Worm (Caenorhabditis elegans) whole organism, mixed stage, embryonic: ENCODE data around the gene cfap-20.

ENCODE experiments used
- M03D4.4 ChIP-seq: sonication (generic microtip); optimal IDR thresholded peaks from 2 replicates; lab custom pipeline; 2017; ENCODE audit warnings: mild to moderate bottlenecking, missing genetic modification characterization, missing compliant biosample characterization
- bed-3 ChIP-seq: fragments of 200-800 bp; sonication (Bioruptor generic); optimal IDR thresholded peaks from 3 replicates; lab custom pipeline; 2018; ENCODE audit warnings: mild to moderate bottlenecking, missing genetic modification characterization, moderate library complexity, missing compliant biosample characterization
- blmp-1 ChIP-seq: fragments of 150-350 bp; optimal IDR thresholded peaks from 2 replicates; lab custom pipeline; 2014; ENCODE audit warnings: missing biosample characterization, missing genetic modification characterization
- ceh-39 ChIP-seq: fragments of 150-350 bp; optimal IDR thresholded peaks from 2 replicates; lab custom pipeline; 2014; ENCODE audit warnings: missing biosample characterization, missing genetic modification characterization
- ceh-43 ChIP-seq: fragments of 200-800 bp; sonication (Bioruptor generic); optimal IDR thresholded peaks from 2 replicates; lab custom pipeline; 2018; ENCODE audit warnings: mild to moderate bottlenecking, missing genetic modification characterization, moderate library complexity, missing compliant biosample characterization
- ceh-83 ChIP-seq: fragments of 200-800 bp; sonication (Bioruptor generic); optimal IDR thresholded peaks from 2 replicates; lab custom pipeline; 2018; ENCODE audit warnings: mild to moderate bottlenecking, missing genetic modification characterization, missing compliant biosample characterization
- ces-1 ChIP-seq: fragments of 150-350 bp; optimal IDR thresholded peaks from 2 replicates; lab custom pipeline; 2014; ENCODE audit warnings: missing biosample characterization, missing genetic modification reagents, missing genetic modification characterization
- cnd-1 ChIP-seq: fragments of 200-800 bp; sonication (Bioruptor generic); optimal IDR thresholded peaks from 2 replicates; lab custom pipeline; 2018; ENCODE audit warnings: mild to moderate bottlenecking, missing genetic modification characterization, missing compliant biosample characterization
- drap-1 ChIP-seq: fragments of 200-800 bp; sonication (Bioruptor generic); optimal IDR thresholded peaks from 3 replicates; lab custom pipeline; 2018; ENCODE audit warnings: mild to moderate bottlenecking, missing genetic modification characterization, missing compliant biosample characterization
- elt-1 ChIP-seq: sonication (generic microtip); optimal IDR thresholded peaks from 2 replicates; lab custom pipeline; 2017; ENCODE audit warnings: missing genetic modification characterization, mild to moderate bottlenecking, missing compliant biosample characterization, antibody characterized with exemption, moderate library complexity, borderline replicate concordance; ENCODE audit not compliant: insufficient read depth
- elt-3 ChIP-seq: fragments of 150-350 bp; optimal IDR thresholded peaks from 2 replicates; lab custom pipeline; 2014; ENCODE audit warnings: missing biosample characterization, missing genetic modification characterization
- flh-1 ChIP-seq: fragments of 200-800 bp; sonication (Bioruptor generic); optimal IDR thresholded peaks from 2 replicates; lab custom pipeline; 2018; ENCODE audit warnings: mild to moderate bottlenecking, missing genetic modification characterization, moderate library complexity, missing compliant biosample characterization
- ham-2 ChIP-seq: fragments of 200-800 bp; sonication (Bioruptor generic); optimal IDR thresholded peaks from 2 replicates; lab custom pipeline; 2018; ENCODE audit warnings: mild to moderate bottlenecking, missing genetic modification characterization, missing compliant biosample characterization
- hlh-1 ChIP-seq: fragments of 150-350 bp; optimal IDR thresholded peaks from 2 replicates; lab custom pipeline; 2014; ENCODE audit warnings: missing biosample characterization, missing genetic modification reagents, missing genetic modification characterization
- lin-13 ChIP-seq: fragments of 150-350 bp; optimal IDR thresholded peaks from 2 replicates; lab custom pipeline; 2014; ENCODE audit warnings: missing biosample characterization, missing genetic modification characterization
- lin-32 ChIP-seq: fragments of 200-800 bp; sonication (Bioruptor generic); optimal IDR thresholded peaks from 2 replicates; lab custom pipeline; 2018; ENCODE audit warnings: mild to moderate bottlenecking, missing genetic modification characterization, missing compliant biosample characterization
- lsy-2 ChIP-seq: fragments of 150-350 bp; optimal IDR thresholded peaks from 2 replicates; lab custom pipeline; 2014; ENCODE audit warnings: missing biosample characterization, missing genetic modification characterization
- mab-5 ChIP-seq: fragments of 150-350 bp; optimal IDR thresholded peaks from 2 replicates; lab custom pipeline; 2014; ENCODE audit warnings: missing biosample characterization, missing genetic modification characterization
- mep-1 ChIP-seq: fragments of 150-350 bp; optimal IDR thresholded peaks from 2 replicates; lab custom pipeline; 2017; ENCODE audit warnings: missing biosample characterization, missing genetic modification reagents, missing genetic modification characterization, inconsistent platforms
- mls-2 ChIP-seq: sonication (generic microtip); optimal IDR thresholded peaks from 2 replicates; lab custom pipeline; 2016; ENCODE audit warnings: mild to moderate bottlenecking, missing genetic modification characterization, moderate library complexity, missing compliant biosample characterization
- nhr-12 ChIP-seq: fragments of 150-350 bp; optimal IDR thresholded peaks from 2 replicates; lab custom pipeline; 2014; ENCODE audit warnings: missing biosample characterization, missing genetic modification characterization
- nhr-2 ChIP-seq: fragments of 150-350 bp; optimal IDR thresholded peaks from 2 replicates; lab custom pipeline; 2014; ENCODE audit warnings: missing biosample characterization, missing genetic modification characterization
- nhr-237 ChIP-seq: fragments of 150-350 bp; optimal IDR thresholded peaks from 2 replicates; lab custom pipeline; 2014; ENCODE audit warnings: missing biosample characterization, missing genetic modification characterization
- nhr-28 ChIP-seq: fragments of 150-350 bp; optimal IDR thresholded peaks from 2 replicates; lab custom pipeline; 2014; ENCODE audit warnings: missing biosample characterization, missing genetic modification characterization
- nhr-76 ChIP-seq: sonication (generic microtip); optimal IDR thresholded peaks from 2 replicates; lab custom pipeline; 2017; ENCODE audit warnings: missing biosample characterization, missing genetic modification characterization
- pha-4 ChIP-seq: fragments of 150-350 bp; optimal IDR thresholded peaks from 2 replicates; lab custom pipeline; 2018; ENCODE audit warnings: missing biosample characterization, missing genetic modification reagents, missing genetic modification characterization
- sem-2 ChIP-seq: fragments of 200-800 bp; sonication (Bioruptor generic); optimal IDR thresholded peaks from 2 replicates; lab custom pipeline; 2018; ENCODE audit warnings: mild to moderate bottlenecking, missing genetic modification characterization, missing compliant biosample characterization
- snpc-4 ChIP-seq: fragments of 150-350 bp; optimal IDR thresholded peaks from 2 replicates; lab custom pipeline; 2014; ENCODE audit warnings: missing biosample characterization, missing genetic modification characterization
- sptf-1 ChIP-seq: sonication (generic microtip); optimal IDR thresholded peaks from 2 replicates; lab custom pipeline; 2017; ENCODE audit warnings: mild to moderate bottlenecking, missing genetic modification characterization, moderate library complexity, missing compliant biosample characterization
- tbx-8 ChIP-seq: fragments of 200-800 bp; sonication (Bioruptor generic); optimal IDR thresholded peaks from 2 replicates; lab custom pipeline; 2018; ENCODE audit warnings: mild to moderate bottlenecking, missing genetic modification characterization, moderate library complexity, missing compliant biosample characterization
- unc-120 ChIP-seq: sonication (generic microtip); optimal IDR thresholded peaks from 2 replicates; lab custom pipeline; 2017; ENCODE audit warnings: missing genetic modification characterization, missing compliant biosample characterization; ENCODE audit not compliant: poor library complexity, severe bottlenecking
- unc-39 ChIP-seq: fragments of 150-350 bp; optimal IDR thresholded peaks from 2 replicates; lab custom pipeline; 2014; ENCODE audit warnings: missing biosample characterization, missing genetic modification characterization
- unc-62 ChIP-seq: fragments of 150-350 bp; optimal IDR thresholded peaks from 2 replicates; lab custom pipeline; 2014; ENCODE audit warnings: missing biosample characterization, missing genetic modification reagents, missing genetic modification characterization
- zip-8 ChIP-seq: fragments of 150-350 bp; optimal IDR thresholded peaks from 2 replicates; lab custom pipeline; 2014; ENCODE audit warnings: missing biosample characterization, missing genetic modification characterization
- ztf-11 ChIP-seq: fragments of 150-350 bp; optimal IDR thresholded peaks from 2 replicates; lab custom pipeline; 2014; ENCODE audit warnings: missing biosample characterization, missing genetic modification characterization

The cfap-20 gene

ce11 chrIII:3539499-3539898 lies 2.2 kb upstream of the cfap-20 start:
- no peak for TF ChIP-seq snpc-4 (tag; lab: Kevin White, UChicago)
- TF ChIP-seq hlh-1 (tag; lab: Kevin White, UChicago), result no peak
- TF ChIP-seq nhr-28, result no peak
- TF ChIP-seq M03D4.4 (tag; lab: Kevin White, UChicago), result no peak
- no peak for TF ChIP-seq elt-1 (tag; lab: Kevin White, UChicago)
- no peak for TF ChIP-seq sptf-1
- no peak for TF ChIP-seq nhr-237
- TF ChIP-seq nhr-2, result no peak
- no peak for TF ChIP-seq blmp-1 (tag; lab: Kevin White, UChicago)
- no peak for TF ChIP-seq cnd-1 (tag; lab: Kevin White, UChicago)
- no peak for TF ChIP-seq ham-2 (GFP tag; lab: Kevin White, UChicago)
- no peak for TF ChIP-seq lin-13 (tag; lab: Kevin White, UChicago)
- no peak for TF ChIP-seq flh-1 (GFP tag; lab: Kevin White, UChicago)
- no peak for TF ChIP-seq unc-120
- no peak for TF ChIP-seq mls-2
- no peak for TF ChIP-seq unc-62 (GFP tag; lab: Kevin White, UChicago)
- no peak for TF ChIP-seq unc-39 (tag; lab: Kevin White, UChicago)
- no peak for TF ChIP-seq mep-1
- no peak for TF ChIP-seq ceh-43 (GFP tag; lab: Kevin White, UChicago)

DNA sequence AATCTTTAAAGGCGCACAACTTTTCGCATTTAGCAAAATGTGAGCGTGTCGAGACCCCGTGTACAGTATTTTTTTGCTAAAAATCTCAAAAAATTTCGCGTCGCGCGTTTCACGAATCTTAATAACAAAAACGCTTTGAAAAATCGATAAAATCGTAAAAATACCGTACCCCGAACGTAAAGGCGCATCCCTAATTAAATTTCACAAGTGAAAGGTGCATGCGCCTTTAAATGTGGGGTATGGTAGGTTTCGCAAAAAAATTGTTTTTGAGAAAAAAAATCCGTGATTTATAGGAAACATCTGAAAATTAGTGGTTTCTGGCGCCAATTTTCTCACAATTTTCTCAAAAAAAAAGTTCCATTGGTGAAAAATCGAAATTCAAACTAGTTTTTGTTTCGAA lies 3.1 kb downstream of the cfap-20 start:
- TF ChIP-seq unc-62 (GFP tag; lab: Kevin White, UChicago) (no peak), ces-1 (GFP tag; lab: Kevin White, UChicago) (no peak), ceh-83 (GFP tag; lab: Kevin White, UChicago) (no peak), pha-4 (tag; lab: Kevin White, UChicago) (no peak), ham-2 (GFP tag; lab: Kevin White, UChicago) (no peak), lsy-2 (tag; lab: Kevin White, UChicago) (no peak), blmp-1 (tag; lab: Kevin White, UChicago) (no peak)

ce11 chrIII:3532035-3532434 lies 5.3 kb downstream of the cfap-20 start:
- peak; percentile 62 for TF ChIP-seq unc-62 (GFP tag; lab: Kevin White, UChicago)
- no peak for TF ChIP-seq lin-32 (GFP tag; lab: Kevin White, UChicago)
- no peak for TF ChIP-seq cnd-1 (tag; lab: Kevin White, UChicago)
- peak; percentile 36 for TF ChIP-seq lin-13 (tag; lab: Kevin White, UChicago)
- no peak for TF ChIP-seq blmp-1 (tag; lab: Kevin White, UChicago)
- no peak for TF ChIP-seq mab-5 (tag; lab: Kevin White, UChicago)
- TF ChIP-seq ceh-83 (GFP tag; lab: Kevin White, UChicago), result no peak
- peak; percentile 64 for TF ChIP-seq ceh-39 (tag; lab: Kevin White, UChicago)
- no peak for TF ChIP-seq elt-3 (tag; lab: Kevin White, UChicago)
- peak; percentile 53 for TF ChIP-seq nhr-2
- TF ChIP-seq pha-4 (tag; lab: Kevin White, UChicago), result peak; percentile 59
- no peak for TF ChIP-seq flh-1 (GFP tag; lab: Kevin White, UChicago)
- TF ChIP-seq unc-39 (tag; lab: Kevin White, UChicago), result no peak
- TF ChIP-seq tbx-8 (GFP tag; lab: Kevin White, UChicago), result peak; percentile 2
- TF ChIP-seq ces-1 (GFP tag; lab: Kevin White, UChicago), result peak; percentile 89
- peak; percentile 92 for TF ChIP-seq mep-1
- peak; percentile 94 for TF ChIP-seq unc-120
- TF ChIP-seq zip-8 (tag; lab: Kevin White, UChicago), result no peak
- TF ChIP-seq nhr-237, result peak; percentile 17
- TF ChIP-seq nhr-28, result no peak
- TF ChIP-seq sem-2 (GFP tag; lab: Kevin White, UChicago), result no peak
- TF ChIP-seq ham-2 (GFP tag; lab: Kevin White, UChicago), result peak; percentile 72
- no peak for TF ChIP-seq lsy-2 (tag; lab: Kevin White, UChicago)
- no peak for TF ChIP-seq nhr-12
- TF ChIP-seq bed-3 (GFP tag; lab: Kevin White, UChicago), result no peak
- TF ChIP-seq ceh-43 (GFP tag; lab: Kevin White, UChicago), result no peak
- TF ChIP-seq elt-1 (tag; lab: Kevin White, UChicago), result no peak
- TF ChIP-seq nhr-76, result no peak
- TF ChIP-seq sptf-1, result no peak
- peak; percentile 33 for TF ChIP-seq hlh-1 (tag; lab: Kevin White, UChicago)
- no peak for TF ChIP-seq ztf-11
- TF ChIP-seq drap-1, result no peak
- TF ChIP-seq, all 35 proteins: peak for 12
